Fruit fly (Drosophila melanogaster) ovary, adult (tissue): Measurements from ENCODE around the gene witty.

Experiments used
- CG17801 ChIP-seq: fragments of 200-800 bp; optimal IDR thresholded peaks from 2 replicates; lab custom pipeline; 2019; ENCODE audit warnings: missing biosample characterization, mild to moderate bottlenecking, missing genetic modification characterization, moderate library complexity; ENCODE audit not compliant: partially characterized antibody

The witty gene

DNA sequence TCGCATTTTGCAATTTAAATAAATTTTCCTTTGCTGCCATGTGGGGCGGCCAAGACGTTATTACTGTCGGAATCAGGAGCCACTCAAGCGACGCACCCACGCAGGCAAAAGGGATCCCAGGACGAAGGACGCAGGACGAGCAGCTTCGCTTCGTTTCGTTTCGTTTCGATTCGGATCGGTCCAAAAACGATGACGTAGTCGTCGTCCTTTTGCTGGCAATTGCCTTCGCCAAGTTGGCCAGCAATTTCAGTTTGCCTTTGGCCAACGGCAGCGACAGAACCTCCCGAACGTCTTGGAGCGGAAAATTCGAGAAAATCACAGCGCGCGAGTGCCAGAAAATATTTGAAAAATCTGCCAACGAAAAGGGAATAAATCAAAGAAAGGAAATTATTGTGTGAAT lies at the start of gene witty:
Gene witty (plus strand): TSS at position 249 of the 400 bp plus-strand sequence.
- no peak for TF ChIP-seq CG17801

- TF ChIP-seq CG17801 = no peak
Observed at dm6 chr2L:8289352-8290091, 48.6 kb upstream of the witty start.

- TF ChIP-seq CG17801 = no peak
Observed at dm6 chr2L:8290092-8290424, 48.0 kb upstream of the witty start.

DNA sequence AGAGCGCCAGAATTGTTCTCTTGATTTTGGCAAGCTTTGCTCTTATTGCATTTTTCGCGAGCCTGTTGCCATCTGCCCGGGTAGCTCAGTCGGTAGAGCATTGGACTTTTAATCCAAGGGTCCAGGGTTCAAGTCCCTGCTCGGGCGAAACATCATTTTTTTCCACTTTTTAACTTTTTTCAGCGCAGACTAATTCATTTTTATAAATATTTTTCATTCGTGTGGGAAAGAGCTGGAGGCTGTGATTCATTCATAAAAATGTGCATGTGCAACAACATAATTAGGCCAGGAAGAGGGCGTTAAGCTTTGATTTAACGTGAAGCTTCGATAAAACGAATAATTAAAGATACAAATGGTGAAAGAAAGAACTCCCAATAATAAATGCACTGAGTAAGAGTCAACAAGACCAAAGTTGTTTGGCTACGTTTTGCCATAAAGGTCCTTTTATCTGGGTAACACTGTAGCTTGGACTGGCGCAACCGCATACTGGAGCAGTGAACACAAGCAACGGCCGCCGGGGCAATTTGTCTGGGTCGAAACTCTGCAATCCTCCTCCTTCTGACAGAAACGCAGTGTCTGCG lies 47.3 kb upstream of the witty start:
- TF ChIP-seq CG17801 = no peak

dm6 chr2L:8292159-8292887 lies 45.8 kb upstream of the witty start:
- no peak for TF ChIP-seq CG17801

DNA sequence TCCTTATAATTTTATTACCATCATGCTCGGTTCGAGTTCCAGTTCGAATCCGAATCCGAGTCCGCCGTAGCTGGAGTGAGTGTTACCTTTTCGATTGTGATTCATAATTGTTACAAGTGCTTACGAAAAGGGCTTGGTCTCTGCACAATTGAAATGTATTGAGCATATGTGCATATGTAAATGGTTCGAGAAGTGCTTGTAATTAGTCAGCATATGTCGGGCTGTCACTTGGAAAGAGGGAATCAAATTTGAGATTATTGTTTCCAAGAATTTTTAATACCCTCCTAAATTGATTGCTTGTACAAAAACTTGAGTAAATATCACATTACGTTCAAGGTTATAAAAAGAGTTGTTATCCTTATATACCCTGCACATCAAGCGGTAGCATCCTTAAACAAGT lies 44.6 kb upstream of the witty start:
- no peak for TF ChIP-seq CG17801

- no peak for TF ChIP-seq CG17801
Observed at dm6 chr2L:8294043-8294442, 44.0 kb upstream of the witty start.

- no peak for TF ChIP-seq CG17801
Observed at dm6 chr2L:8296395-8296794, 41.7 kb upstream of the witty start.

DNA sequence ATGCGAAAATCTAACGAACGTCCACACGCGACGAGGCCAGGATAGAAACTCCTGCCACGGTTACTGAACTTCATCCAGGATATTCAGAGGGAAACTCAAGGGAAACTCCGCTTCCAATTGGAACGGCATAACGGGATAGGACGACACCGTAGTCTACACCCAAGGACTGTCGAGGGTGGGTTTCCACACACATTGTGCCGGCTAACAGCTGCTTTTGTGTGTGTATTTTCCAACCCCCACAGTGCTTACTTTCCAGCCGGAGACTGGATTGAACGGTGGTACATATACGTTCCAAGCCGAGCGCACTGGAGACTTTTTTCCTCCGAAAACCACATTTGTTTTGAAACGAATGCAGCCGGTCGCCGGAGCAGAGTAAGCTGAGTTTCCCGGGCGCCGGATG lies 41.0 kb upstream of the witty start:
- no peak for TF ChIP-seq CG17801

dm6 chr2L:8299194-8299811 lies 38.8 kb upstream of the witty start:
- peak; percentile 52 for TF ChIP-seq CG17801

- no peak for TF ChIP-seq CG17801
Observed at dm6 chr2L:8300220-8301167, 37.6 kb upstream of the witty start, which contains the start of gene Btk. TSS of gene Btk (minus strand) at chr2L:8301079.

dm6 chr2L:8302766-8303479 lies 35.2 kb upstream of the witty start, which contains the start of the genes wol and Scgalpha:
TSS of gene wol (minus strand) at chr2L:8302985.
TSS of gene Scgalpha (plus strand) at chr2L:8303429.
- no peak for TF ChIP-seq CG17801

DNA sequence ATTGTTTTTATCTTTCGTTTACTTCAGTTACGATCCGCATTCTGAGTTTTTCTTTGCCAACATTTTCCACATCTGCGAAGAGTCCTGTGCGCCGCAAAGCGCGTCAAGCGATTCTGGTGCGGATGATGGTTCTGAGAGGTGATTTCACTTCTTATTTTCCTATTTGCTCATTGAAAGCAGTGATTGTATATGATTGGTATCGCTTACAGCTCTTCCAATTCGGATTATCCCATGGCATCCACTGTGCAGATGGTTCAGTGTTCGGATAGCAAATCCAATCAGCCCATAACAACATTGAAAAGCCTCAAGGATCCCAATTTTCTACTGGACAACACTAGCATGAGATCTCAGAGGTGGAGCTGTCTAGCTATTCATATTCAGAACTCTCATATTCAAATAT lies 33.5 kb upstream of the witty start:
- TF ChIP-seq CG17801 = no peak

- peak; percentile 33 for TF ChIP-seq CG17801
Observed at dm6 chr2L:8305409-8305808, 32.7 kb upstream of the witty start, which contains the start of gene CG7840. TSS of gene CG7840 (plus strand) at chr2L:8305586.
